Fruit fly (Drosophila melanogaster) whole organism, wandering third instar larva: Measurements from ENCODE around the gene CG31960.

Experiments used
- HLH106 ChIP-seq: fragments of 200-800 bp; optimal IDR thresholded peaks from 3 replicates; lab custom pipeline; 2019; ENCODE audit warnings: missing biosample characterization, mild to moderate bottlenecking, missing genetic modification characterization, moderate library complexity
- Hnf4 ChIP-seq: fragments of 200-800 bp; sonication (Bioruptor generic); optimal IDR thresholded peaks from 2 replicates; lab custom pipeline; 2016; ENCODE audit warnings: missing biosample characterization, mild to moderate bottlenecking, missing genetic modification characterization
- Rel ChIP-seq, 2 experiments: fragments of 200-800 bp; sonication (Bioruptor generic) in 1 of 2; optimal IDR thresholded peaks; 2 replicates in 1 of 2; 3 replicates in 1 of 2; lab custom pipeline; 2016 to 2019; ENCODE audit warnings: mild to moderate bottlenecking in 2 of 2, missing biosample characterization in 2 of 2, missing genetic modification characterization in 2 of 2, moderate library complexity in 1 of 2
- br ChIP-seq: fragments of 200-800 bp; sonication (Bioruptor generic); optimal IDR thresholded peaks from 2 replicates; lab custom pipeline; 2016; ENCODE audit warnings: missing biosample characterization, missing genetic modification characterization
- dmrt93B ChIP-seq: fragments of 200-800 bp; sonication (Bioruptor generic); optimal IDR thresholded peaks from 2 replicates; lab custom pipeline; 2018; ENCODE audit warnings: missing biosample characterization, mild to moderate bottlenecking, missing genetic modification characterization
- fru ChIP-seq: fragments of 200-800 bp; sonication (Bioruptor generic); optimal IDR thresholded peaks from 3 replicates; lab custom pipeline; 2016; ENCODE audit warnings: missing biosample characterization, mild to moderate bottlenecking, missing genetic modification characterization
- h ChIP-seq: fragments of 200-800 bp; sonication (Bioruptor generic); optimal IDR thresholded peaks from 3 replicates; lab custom pipeline; 2016; ENCODE audit warnings: missing biosample characterization, mild to moderate bottlenecking, missing genetic modification characterization
- jim ChIP-seq: fragments of 175-275, 200-325 bp; sonication (Bioruptor generic); optimal IDR thresholded peaks from 2 replicates; lab custom pipeline; 2016; ENCODE audit warnings: missing biosample characterization, mild to moderate bottlenecking, missing genetic modification characterization
- psq ChIP-seq: fragments of 200-800 bp; sonication (Bioruptor generic); optimal IDR thresholded peaks from 3 replicates; lab custom pipeline; 2017; ENCODE audit warnings: missing biosample characterization, mild to moderate bottlenecking, missing genetic modification characterization, moderate library complexity
- sage ChIP-seq: fragments of 200-800 bp; sonication (Bioruptor generic); optimal IDR thresholded peaks from 2 replicates; lab custom pipeline; 2016; ENCODE audit warnings: missing biosample characterization, mild to moderate bottlenecking, missing genetic modification characterization
- tai ChIP-seq: sonication (Bioruptor generic); optimal IDR thresholded peaks from 2 replicates; lab custom pipeline; 2016; ENCODE audit warnings: missing biosample characterization, missing genetic modification characterization

- no peak for TF ChIP-seq h (GFP tag; lab: Kevin White, UChicago)
- no peak for TF ChIP-seq psq (GFP tag; lab: Kevin White, UChicago)
- TF ChIP-seq tai (GFP tag; lab: Kevin White, UChicago), result no peak
- TF ChIP-seq br (GFP tag; lab: Kevin White, UChicago), result no peak
- TF ChIP-seq HLH106 (tag; lab: Kevin White, UChicago), result no peak
- no peak for TF ChIP-seq sage (GFP tag; lab: Kevin White, UChicago)
- no peak for TF ChIP-seq Hnf4 (GFP tag; lab: Kevin White, UChicago)
- TF ChIP-seq dmrt93B (GFP tag; lab: Kevin White, UChicago), result no peak
- TF ChIP-seq fru (GFP tag; lab: Kevin White, UChicago), result no peak
- TF ChIP-seq Rel (GFP tag; optimal IDR thresholded peaks at IDR 0.05; lab: Kevin White, UChicago), result no peak
- TF ChIP-seq Rel (tag; optimal IDR thresholded peaks at IDR 0.05; lab: Kevin White, UChicago), result no peak
- no peak for TF ChIP-seq jim (GFP tag; lab: Kevin White, UChicago)
Measured at dm6 chr2L:3740443-3740842, 44.3 kb upstream of the CG31960 start.
